Fruit fly (Drosophila melanogaster): ENCODE results near the gene CG4364.

DNA sequence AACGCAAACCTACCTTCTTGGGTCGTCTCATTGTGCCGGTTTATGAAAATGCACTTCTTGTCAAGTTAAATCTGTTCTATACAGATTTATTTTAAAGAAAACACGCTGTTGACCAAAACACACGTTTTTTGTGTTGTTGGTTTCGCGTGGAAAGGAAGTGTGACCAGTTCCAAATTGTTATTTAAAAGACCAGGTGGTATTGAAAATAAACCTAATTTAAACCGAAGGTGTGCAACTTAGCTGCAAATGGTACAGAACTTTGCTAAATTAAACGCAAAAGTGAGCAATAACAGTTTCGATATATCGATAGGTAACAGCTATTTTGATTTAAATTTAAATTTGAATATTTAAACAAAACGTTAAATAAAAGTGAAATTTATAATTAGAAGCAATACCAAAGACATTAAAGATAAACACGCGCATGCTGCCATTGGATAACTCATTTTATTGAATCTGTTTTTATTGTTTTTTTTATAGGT is at the start of gene CG4364:
- TF ChIP-seq Sin3A (optimal IDR thresholded peaks at IDR 0.05) (no peak), insv (optimal IDR thresholded peaks at IDR 0.05) (no peak), h (optimal IDR thresholded peaks at IDR 0.05) (no peak)
